Worm (Caenorhabditis elegans) whole organism, L1 larva: ENCODE results near the gene Y17G9B.2.
A peak's percentile ranks its signal among the peaks of the same experiment; 100 is the strongest.

Experiments
- C04F5.9 ChIP-seq: sonication (generic microtip); optimal IDR thresholded peaks from 2 replicates; lab custom pipeline; 2016; ENCODE audit warnings: missing genetic modification characterization, missing compliant biosample characterization
- C34B4.2 ChIP-seq: sonication (generic microtip); optimal IDR thresholded peaks from 2 replicates; lab custom pipeline; 2017; ENCODE audit warnings: mild to moderate bottlenecking, missing genetic modification characterization, missing compliant biosample characterization
- blmp-1 ChIP-seq: fragments of 150-350 bp; optimal IDR thresholded peaks from 2 replicates; lab custom pipeline; 2014; ENCODE audit warnings: missing biosample characterization, missing genetic modification characterization
- ceh-8 ChIP-seq: fragments of 200-800 bp; sonication (Bioruptor generic); optimal IDR thresholded peaks from 2 replicates; lab custom pipeline; 2018; ENCODE audit warnings: mild to moderate bottlenecking, missing genetic modification characterization, moderate library complexity, missing compliant biosample characterization
- ceh-82 ChIP-seq, 3 experiments: fragments of 150-350 bp in 1 of 3; sonication (generic microtip) in 2 of 3; optimal IDR thresholded peaks; 2 replicates each; lab custom pipeline; 2014 to 2017; ENCODE audit warnings: missing biosample characterization in 3 of 3, missing genetic modification characterization in 3 of 3
- dpl-1 ChIP-seq, 3 experiments: fragments of 150-350 bp in 2 of 3; sonication (generic microtip) in 1 of 3; optimal IDR thresholded peaks; 2 replicates each; lab custom pipeline; 2014 to 2017; ENCODE audit warnings: missing biosample characterization in 3 of 3, missing genetic modification characterization in 3 of 3, missing genetic modification reagents in 3 of 3
- efl-1 ChIP-seq, 4 experiments: fragments of 150-350 bp; optimal IDR thresholded peaks in 3 of 4; peaks in 1 of 4; 1 replicate in 1 of 4; 2 replicates in 3 of 4; lab custom pipeline; 2014; ENCODE audit warnings: missing biosample characterization in 2 of 4, missing genetic modification characterization in 2 of 4, missing genetic modification reagents in 2 of 4
- efl-3 ChIP-seq: fragments of 200-800 bp; sonication (Bioruptor generic); optimal IDR thresholded peaks from 2 replicates; lab custom pipeline; 2018; ENCODE audit warnings: mild to moderate bottlenecking, missing genetic modification characterization, missing compliant biosample characterization
- elt-2 ChIP-seq: sonication (generic microtip); optimal IDR thresholded peaks from 2 replicates; lab custom pipeline; 2016; ENCODE audit warnings: missing genetic modification characterization, mild to moderate bottlenecking, inconsistent platforms, missing compliant biosample characterization, missing genetic modification reagents
- hlh-17 ChIP-seq: fragments of 200-800 bp; sonication (Bioruptor generic); optimal IDR thresholded peaks from 2 replicates; lab custom pipeline; 2018; ENCODE audit warnings: missing genetic modification characterization, mild to moderate bottlenecking, missing compliant biosample characterization, moderate library complexity, borderline replicate concordance
- hlh-4 ChIP-seq: sonication (generic microtip); optimal IDR thresholded peaks from 2 replicates; lab custom pipeline; 2016; ENCODE audit warnings: mild to moderate bottlenecking, missing genetic modification characterization, missing compliant biosample characterization
- irx-1 ChIP-seq: sonication (generic microtip); optimal IDR thresholded peaks from 2 replicates; lab custom pipeline; 2016; ENCODE audit warnings: missing genetic modification characterization, missing compliant biosample characterization
- isw-1 ChIP-seq: fragments of 200-800 bp; sonication (Bioruptor generic); IDR thresholded peaks from 2 replicates; pipeline ENCODE4 v1.3.6; 2022; ENCODE audit warnings: missing genetic modification characterization, missing compliant biosample characterization
- jun-1 ChIP-seq: fragments of 150-350 bp; optimal IDR thresholded peaks from 2 replicates; lab custom pipeline; 2014; ENCODE audit warnings: missing biosample characterization, missing genetic modification reagents, missing genetic modification characterization
- lin-15B ChIP-seq: fragments of 150-350 bp; sonication (generic microtip); optimal IDR thresholded peaks from 3 replicates; lab custom pipeline; 2014; ENCODE audit warnings: missing biosample characterization, missing genetic modification characterization
- lin-35 ChIP-seq, 2 experiments: fragments of 150-350 bp; optimal IDR thresholded peaks; 2 replicates each; lab custom pipeline; 2014; ENCODE audit warnings: missing biosample characterization in 2 of 2, missing genetic modification characterization in 2 of 2, missing genetic modification reagents in 2 of 2
- lin-39 ChIP-seq: fragments of 150-350 bp; optimal IDR thresholded peaks from 2 replicates; lab custom pipeline; 2014; ENCODE audit warnings: missing biosample characterization, missing genetic modification reagents, missing genetic modification characterization
- lsy-2 ChIP-seq, 2 experiments: fragments of 150-350 bp; optimal IDR thresholded peaks; 2 replicates each; lab custom pipeline; 2014; ENCODE audit warnings: missing biosample characterization in 2 of 2, missing genetic modification characterization in 2 of 2
- mab-9 ChIP-seq: fragments of 200-800 bp; sonication (Bioruptor generic); IDR thresholded peaks from 2 replicates; pipeline ENCODE4 v1.3.6; 2022; ENCODE audit warnings: missing genetic modification reagents, missing genetic modification characterization, missing compliant biosample characterization
- mdl-1 ChIP-seq, 2 experiments: fragments of 150-350 bp; optimal IDR thresholded peaks; 2 replicates each; lab custom pipeline; 2014 to 2017; ENCODE audit warnings: missing biosample characterization in 2 of 2, missing genetic modification characterization in 2 of 2, inconsistent platforms in 1 of 2
- mep-1 ChIP-seq: fragments of 150-350 bp; optimal IDR thresholded peaks from 2 replicates; lab custom pipeline; 2014; ENCODE audit warnings: missing biosample characterization, missing genetic modification characterization
- nhr-76 ChIP-seq: sonication (generic microtip); optimal IDR thresholded peaks from 2 replicates; lab custom pipeline; 2017; ENCODE audit warnings: missing biosample characterization, missing genetic modification characterization
- nhr-84 ChIP-seq: sonication (generic microtip); optimal IDR thresholded peaks from 2 replicates; lab custom pipeline; 2017; ENCODE audit warnings: missing biosample characterization, missing genetic modification characterization
- nhr-85 ChIP-seq: sonication (generic microtip); peaks from one replicate; lab custom pipeline; 2016; ENCODE audit warnings: missing genetic modification characterization, inconsistent platforms, missing compliant biosample characterization
- nhr-90 ChIP-seq: sonication (generic microtip); optimal IDR thresholded peaks from 2 replicates; lab custom pipeline; 2016; ENCODE audit warnings: mild to moderate bottlenecking, missing genetic modification characterization, missing compliant biosample characterization; ENCODE audit not compliant: poor library complexity
- skn-1 ChIP-seq: fragments of 150-350 bp; optimal IDR thresholded peaks from 2 replicates; lab custom pipeline; 2014; ENCODE audit warnings: missing biosample characterization, missing genetic modification characterization
- snpc-4 ChIP-seq: fragments of 150-350 bp; optimal IDR thresholded peaks from 2 replicates; lab custom pipeline; 2014; ENCODE audit warnings: missing biosample characterization, missing genetic modification characterization
- snu-23 ChIP-seq: sonication (generic microtip); optimal IDR thresholded peaks from 2 replicates; lab custom pipeline; 2016; ENCODE audit warnings: missing genetic modification characterization, missing compliant biosample characterization
- sox-4 ChIP-seq: sonication (generic microtip); optimal IDR thresholded peaks from 2 replicates; lab custom pipeline; 2016; ENCODE audit warnings: missing genetic modification characterization, missing compliant biosample characterization
- sup-37 ChIP-seq: fragments of 200-800 bp; sonication (Bioruptor generic); optimal IDR thresholded peaks from 2 replicates; lab custom pipeline; 2018; ENCODE audit warnings: mild to moderate bottlenecking, missing genetic modification characterization, missing compliant biosample characterization
- tbx-2 ChIP-seq: sonication (generic microtip); optimal IDR thresholded peaks from 2 replicates; lab custom pipeline; 2016; ENCODE audit warnings: missing genetic modification characterization, missing compliant biosample characterization
- unc-30 ChIP-seq: sonication (generic microtip); optimal IDR thresholded peaks from 2 replicates; lab custom pipeline; 2017; ENCODE audit warnings: missing biosample characterization, missing genetic modification characterization
- unc-62 ChIP-seq: fragments of 150-350 bp; optimal IDR thresholded peaks from 2 replicates; lab custom pipeline; 2014; ENCODE audit warnings: missing biosample characterization, missing genetic modification reagents, missing genetic modification characterization
- unc-98 ChIP-seq: fragments of 200-800 bp; sonication (Bioruptor generic); IDR thresholded peaks from 2 replicates; pipeline ENCODE4 v1.3.6; 2022; ENCODE audit warnings: missing genetic modification characterization, missing compliant biosample characterization
- xbp-1 ChIP-seq: sonication (generic microtip); optimal IDR thresholded peaks from 2 replicates; lab custom pipeline; 2016; ENCODE audit warnings: missing genetic modification characterization, missing compliant biosample characterization
- zag-1 ChIP-seq: fragments of 150-350 bp; optimal IDR thresholded peaks from 2 replicates; lab custom pipeline; 2014; ENCODE audit warnings: missing biosample characterization, missing genetic modification characterization
- ztf-11 ChIP-seq, 2 experiments: sonication (generic microtip); optimal IDR thresholded peaks; 2 replicates each; lab custom pipeline; 2016 to 2017; ENCODE audit warnings: missing genetic modification characterization in 2 of 2, missing biosample characterization in 1 of 2, missing compliant biosample characterization in 1 of 2
- ztf-4 ChIP-seq: fragments of 150-350 bp; optimal IDR thresholded peaks from 2 replicates; lab custom pipeline; 2014; ENCODE audit warnings: missing biosample characterization, missing genetic modification characterization

The Y17G9B.2 gene

DNA sequence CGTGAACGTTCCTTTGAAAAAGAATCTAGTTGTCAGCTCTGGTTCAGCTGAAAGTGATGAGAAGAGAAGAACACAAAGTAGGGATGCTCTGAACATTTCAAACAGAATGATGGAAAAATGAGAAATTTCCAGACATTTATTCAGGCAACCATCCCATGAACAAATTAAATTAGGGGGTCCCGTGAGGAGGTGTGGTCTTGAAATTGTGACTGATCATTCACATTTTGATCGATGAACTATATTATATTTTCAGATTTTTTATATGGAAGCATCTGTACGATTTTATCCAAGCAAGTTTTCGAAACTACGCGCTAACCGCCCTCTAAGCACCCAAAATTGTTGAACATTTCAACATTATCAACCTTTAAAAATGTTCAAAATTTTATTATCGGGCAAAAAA is 12.1 kb downstream of the Y17G9B.2 start, which contains the start of gene R11E3.19:
Gene R11E3.19, minus strand, starts transcription at position 101 of the 400 bp plus-strand sequence.
- no peak for TF ChIP-seq nhr-84
- no peak for TF ChIP-seq tbx-2 (tag; lab: Kevin White, UChicago)
- TF ChIP-seq unc-62 (GFP tag; lab: Kevin White, UChicago): no peak
- TF ChIP-seq ztf-11 (tag; optimal IDR thresholded peaks at IDR 0.05; lab: Kevin White, UChicago): no peak
- no peak for TF ChIP-seq jun-1 (tag; lab: Kevin White, UChicago)
- no peak for TF ChIP-seq nhr-85 (tag; lab: Kevin White, UChicago)
- TF ChIP-seq isw-1 (GFP tag; lab: Robert Waterston, UW): no peak
- TF ChIP-seq efl-3 (GFP tag; lab: Kevin White, UChicago): no peak
- no peak for TF ChIP-seq nhr-76 (tag; lab: Kevin White, UChicago)
- TF ChIP-seq unc-30 (tag; lab: Kevin White, UChicago): no peak
- TF ChIP-seq sup-37 (GFP tag; lab: Kevin White, UChicago): no peak
- TF ChIP-seq, all 84 proteins: peak for 0

DNA sequence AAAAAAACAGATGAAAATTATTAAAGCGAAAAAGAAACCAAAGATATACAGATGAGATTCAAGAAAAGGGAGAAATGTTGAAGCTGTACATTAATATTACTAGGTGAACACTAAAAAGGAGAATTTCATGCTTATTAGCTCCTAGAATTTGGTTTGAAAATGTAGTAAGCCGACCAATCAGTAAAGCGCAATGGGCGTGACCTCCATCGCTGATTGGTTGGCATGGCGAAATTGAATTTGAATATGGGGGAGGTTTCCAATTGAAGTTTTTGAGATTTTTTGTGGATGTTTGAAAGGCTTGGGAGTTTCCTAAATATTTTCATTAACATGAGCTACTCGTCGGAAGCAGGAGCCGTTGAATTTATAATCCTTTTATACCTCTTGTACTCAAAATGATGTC is 12.6 kb downstream of the Y17G9B.2 start:
- TF ChIP-seq dpl-1 (GFP tag; optimal IDR thresholded peaks at IDR 0.05; lab: Kevin White, UChicago) (no peak), xbp-1 (peak; percentile 6)

DNA sequence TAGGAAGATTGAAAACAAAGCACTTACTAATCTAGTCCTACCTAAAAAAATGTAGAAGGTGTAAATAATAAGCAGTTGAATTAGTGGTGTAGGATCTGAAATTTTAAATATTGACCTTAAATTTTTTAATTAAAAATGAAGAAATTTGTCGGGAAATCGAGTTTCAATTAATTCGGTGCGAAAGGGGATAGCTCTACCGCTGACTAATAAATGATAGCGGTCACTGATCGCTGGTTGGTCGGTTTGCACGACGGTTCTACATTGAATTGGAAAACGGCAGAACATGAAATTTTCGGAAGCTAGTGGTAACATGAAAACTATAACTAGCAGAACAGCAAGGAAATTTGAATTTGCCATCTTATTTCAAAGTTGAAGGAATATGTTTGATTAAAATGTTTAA is 16.2 kb downstream of the Y17G9B.2 start, which contains the start of gene set-15:
Gene set-15, minus strand, starts transcription at position 101 of the 400 bp plus-strand sequence.
- TF ChIP-seq lin-15B (no peak), skn-1 (tag; lab: Kevin White, UChicago) (no peak), dpl-1 (GFP tag; optimal IDR thresholded peaks at IDR 0.05; lab: Kevin White, UChicago) (no peak), hlh-4 (tag; lab: Kevin White, UChicago) (no peak), lsy-2 (tag; optimal IDR thresholded peaks at IDR 0.05; lab: Kevin White, UChicago) (no peak), efl-1 (optimal IDR thresholded peaks at IDR 0.05; lab: Kevin White, UChicago) (no peak), efl-1 (GFP tag; optimal IDR thresholded peaks at IDR 0.05 in 1 of 2; lab: Kevin White, UChicago) (no peak), C34B4.2 (no peak), ceh-8 (GFP tag; lab: Kevin White, UChicago) (no peak), lin-35 (GFP tag; optimal IDR thresholded peaks at IDR 0.05; lab: Kevin White, UChicago) (no peak), nhr-90 (tag; lab: Kevin White, UChicago) (no peak), unc-98 (GFP tag; lab: Robert Waterston, UW) (no peak), hlh-17 (GFP tag; lab: Kevin White, UChicago) (no peak), elt-2 (tag; lab: Kevin White, UChicago) (no peak), C04F5.9 (no peak), blmp-1 (tag; lab: Kevin White, UChicago) (no peak), ceh-82 (tag; optimal IDR thresholded peaks at IDR 0.05; lab: Kevin White, UChicago) (no peak), mab-9 (GFP tag; lab: Robert Waterston, UW) (no peak), snpc-4 (tag; lab: Kevin White, UChicago) (no peak), lin-39 (tag; lab: Kevin White, UChicago) (no peak)
- TF ChIP-seq, all 84 proteins: peak for 0

DNA sequence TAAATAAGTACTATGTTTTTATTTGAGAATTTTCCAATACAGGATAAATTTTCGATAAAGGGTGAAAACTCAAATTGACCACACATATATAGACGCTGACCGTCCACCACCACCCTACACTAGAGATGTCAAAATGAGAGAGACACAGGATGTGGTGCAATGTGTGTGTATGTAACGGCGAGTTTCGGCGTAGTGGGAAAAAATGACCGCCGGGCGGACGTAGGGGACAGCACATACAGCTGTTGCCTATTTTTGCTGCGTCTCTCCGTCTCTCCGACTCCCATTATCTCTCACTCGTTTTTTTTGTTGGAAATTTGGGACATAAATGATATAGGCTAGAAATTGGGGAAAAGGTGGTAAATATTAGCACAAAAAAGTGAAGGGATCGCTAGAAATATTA is 17.2 kb downstream of the Y17G9B.2 start:
- peak; percentile 20 for TF ChIP-seq irx-1 (tag; lab: Kevin White, UChicago)
- peak; percentile 28 for TF ChIP-seq snu-23
- no peak for TF ChIP-seq ztf-4 (tag; lab: Kevin White, UChicago)
- no peak for TF ChIP-seq mdl-1 (tag; optimal IDR thresholded peaks at IDR 0.05; lab: Kevin White, UChicago)
- TF ChIP-seq lsy-2 (tag; optimal IDR thresholded peaks at IDR 0.05; lab: Kevin White, UChicago): peak in 1 of 2 experiments; percentile 29
- no peak for TF ChIP-seq ztf-11 (tag; optimal IDR thresholded peaks at IDR 0.05; lab: Kevin White, UChicago)
- TF ChIP-seq mep-1 (tag; lab: Kevin White, UChicago): no peak
- TF ChIP-seq nhr-85 (tag; lab: Kevin White, UChicago): no peak
- no peak for TF ChIP-seq zag-1 (tag; lab: Kevin White, UChicago)
- no peak for TF ChIP-seq unc-62 (GFP tag; lab: Kevin White, UChicago)
- TF ChIP-seq C34B4.2: no peak
- TF ChIP-seq sox-4 (tag; lab: Kevin White, UChicago): no peak
- peak in 1 of 2 experiments; percentile 26 for TF ChIP-seq lin-35 (GFP tag; optimal IDR thresholded peaks at IDR 0.05; lab: Kevin White, UChicago)
- peak in 1 of 2 experiments; percentile 19 for TF ChIP-seq efl-1 (optimal IDR thresholded peaks at IDR 0.05; lab: Kevin White, UChicago)
- no peak for TF ChIP-seq efl-1 (GFP tag; optimal IDR thresholded peaks at IDR 0.05 in 1 of 2; lab: Kevin White, UChicago)
- no peak for TF ChIP-seq hlh-17 (GFP tag; lab: Kevin White, UChicago)
